Fruit fly (Drosophila melanogaster): ENCODE results near the gene Ttc30.

DNA sequence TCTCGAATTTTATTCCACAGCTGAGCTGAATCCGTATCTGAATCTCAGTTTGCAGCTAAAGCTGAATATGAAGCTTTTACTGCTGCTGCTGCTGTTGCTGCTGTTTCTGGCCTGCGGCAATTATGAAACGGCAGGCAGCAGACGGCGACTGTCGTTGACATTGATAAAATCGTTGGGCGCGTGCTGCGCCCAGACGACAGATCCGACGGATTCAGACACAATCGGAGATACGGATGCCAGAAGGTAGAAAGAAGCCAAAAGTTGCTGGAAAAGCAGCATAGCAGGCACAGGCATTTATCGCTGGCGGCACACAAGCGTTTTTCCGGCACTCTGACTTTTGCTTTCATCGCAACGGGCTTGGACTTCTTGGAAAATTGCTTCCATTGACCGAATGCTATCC is 27.1 kb upstream of the Ttc30 start:
- TF ChIP-seq seq (GFP tag; IDR thresholded peaks at IDR 0.05) = no peak
- TF ChIP-seq Sin3A (optimal IDR thresholded peaks at IDR 0.05) = no peak
- TF ChIP-seq Taf1 (GFP tag; IDR thresholded peaks at IDR 0.05) = no peak
- TF ChIP-seq CG12744 (GFP tag; optimal IDR thresholded peaks at IDR 0.05) = no peak
- no peak for TF ChIP-seq CG30020 (tag; optimal IDR thresholded peaks at IDR 0.05)
- no peak for TF ChIP-seq Aef1 (GFP tag; IDR thresholded peaks at IDR 0.05)

Measured in whole organism, embryonic.